Worm (Caenorhabditis elegans): ENCODE measurements around the gene C06E7.2.

C06E7.2 gene

ce11 chrIV:5859876-5860275 lies 20.6 kb downstream of the C06E7.2 start, which contains the start of gene C06E7.4:
Gene C06E7.4 (minus strand): TSS chrIV:5859976.
- TF ChIP-seq tab-1 (GFP tag; IDR thresholded peaks at IDR 0.05), result no peak
- TF ChIP-seq cog-1 (tag; optimal IDR thresholded peaks at IDR 0.05), result no peak
- TF ChIP-seq ref-1 (GFP tag; conservative IDR thresholded peaks at IDR 0.05), result no peak
- TF ChIP-seq ztf-23 (GFP tag; IDR thresholded peaks at IDR 0.05), result no peak
- TF ChIP-seq flt-1 (GFP tag; IDR thresholded peaks at IDR 0.05), result no peak
- no peak for TF ChIP-seq ztf-29 (GFP tag; IDR thresholded peaks at IDR 0.05)
- no peak for TF ChIP-seq med-1 (GFP tag; optimal IDR thresholded peaks at IDR 0.05; ENCODE audit: insufficient read depth)
- no peak for TF ChIP-seq klf-2 (GFP tag; conservative IDR thresholded peaks at IDR 0.05)
- TF ChIP-seq T22C8.4 (GFP tag; IDR thresholded peaks at IDR 0.05), result no peak

ce11 chrIV:5860762-5861161 lies 21.5 kb downstream of the C06E7.2 start:
- no peak for TF ChIP-seq med-1 (GFP tag; optimal IDR thresholded peaks at IDR 0.05; ENCODE audit: insufficient read depth)
- TF ChIP-seq ztf-29 (GFP tag; IDR thresholded peaks at IDR 0.05), result no peak
- no peak for TF ChIP-seq klf-2 (GFP tag; conservative IDR thresholded peaks at IDR 0.05)
- no peak for TF ChIP-seq ref-1 (GFP tag; conservative IDR thresholded peaks at IDR 0.05)
- no peak for TF ChIP-seq ztf-23 (GFP tag; IDR thresholded peaks at IDR 0.05)

ce11 chrIV:5865818-5866217 lies 26.5 kb downstream of the C06E7.2 start, which contains the start of gene spe-27:
Gene spe-27 (minus strand): TSS chrIV:5865918.
- TF ChIP-seq ztf-29 (GFP tag; IDR thresholded peaks at IDR 0.05) (no peak), klf-2 (GFP tag; conservative IDR thresholded peaks at IDR 0.05) (no peak), ztf-23 (GFP tag; IDR thresholded peaks at IDR 0.05) (no peak), flt-1 (GFP tag; IDR thresholded peaks at IDR 0.05) (no peak), med-1 (GFP tag; optimal IDR thresholded peaks at IDR 0.05; ENCODE audit: insufficient read depth) (no peak), cog-1 (tag; optimal IDR thresholded peaks at IDR 0.05) (no peak)

ce11 chrIV:5867189-5867588 lies 27.9 kb downstream of the C06E7.2 start, which contains the start of gene C06E7.88:
Gene C06E7.88 (minus strand): TSS chrIV:5867289.
- TF ChIP-seq tab-1 (GFP tag; IDR thresholded peaks at IDR 0.05) (no peak), med-1 (GFP tag; optimal IDR thresholded peaks at IDR 0.05; ENCODE audit: insufficient read depth) (no peak), cog-1 (tag; optimal IDR thresholded peaks at IDR 0.05) (no peak), T22C8.4 (GFP tag; IDR thresholded peaks at IDR 0.05) (no peak)

ce11 chrIV:5869354-5869753 lies 30.1 kb downstream of the C06E7.2 start:
- TF ChIP-seq ref-1 (GFP tag; conservative IDR thresholded peaks at IDR 0.05), result no peak
- TF ChIP-seq T22C8.4 (GFP tag; IDR thresholded peaks at IDR 0.05), result no peak
- TF ChIP-seq ztf-23 (GFP tag; IDR thresholded peaks at IDR 0.05), result no peak
- TF ChIP-seq tab-1 (GFP tag; IDR thresholded peaks at IDR 0.05), result no peak
- no peak for TF ChIP-seq med-1 (GFP tag; optimal IDR thresholded peaks at IDR 0.05; ENCODE audit: insufficient read depth)
- TF ChIP-seq klf-2 (GFP tag; conservative IDR thresholded peaks at IDR 0.05), result no peak
- no peak for TF ChIP-seq cog-1 (tag; optimal IDR thresholded peaks at IDR 0.05)
- TF ChIP-seq ztf-29 (GFP tag; IDR thresholded peaks at IDR 0.05), result no peak

ce11 chrIV:5870072-5870471 lies 30.8 kb downstream of the C06E7.2 start, which contains the start of gene srv-17:
Gene srv-17 (minus strand): TSS chrIV:5870172.
- no peak for TF ChIP-seq klf-2 (GFP tag; conservative IDR thresholded peaks at IDR 0.05)
- no peak for TF ChIP-seq T22C8.4 (GFP tag; IDR thresholded peaks at IDR 0.05)
- no peak for TF ChIP-seq cog-1 (tag; optimal IDR thresholded peaks at IDR 0.05)
- no peak for TF ChIP-seq med-1 (GFP tag; optimal IDR thresholded peaks at IDR 0.05; ENCODE audit: insufficient read depth)
- TF ChIP-seq tab-1 (GFP tag; IDR thresholded peaks at IDR 0.05), result no peak
- no peak for TF ChIP-seq flt-1 (GFP tag; IDR thresholded peaks at IDR 0.05)
- TF ChIP-seq ztf-23 (GFP tag; IDR thresholded peaks at IDR 0.05), result no peak
- no peak for TF ChIP-seq ref-1 (GFP tag; conservative IDR thresholded peaks at IDR 0.05)
- TF ChIP-seq ztf-29 (GFP tag; IDR thresholded peaks at IDR 0.05), result no peak

- TF ChIP-seq T22C8.4 (GFP tag; IDR thresholded peaks at IDR 0.05), result no peak
Measured at ce11 chrIV:5873825-5874224, 34.5 kb downstream of the C06E7.2 start, which contains the start of gene srv-19. Gene srv-19 (minus strand): TSS chrIV:5873925.

ce11 chrIV:5877246-5877645 lies 38.0 kb downstream of the C06E7.2 start, which contains the start of gene srv-21:
Gene srv-21 (minus strand): TSS chrIV:5877346.
- no peak for TF ChIP-seq cog-1 (tag; optimal IDR thresholded peaks at IDR 0.05)
- TF ChIP-seq ref-1 (GFP tag; conservative IDR thresholded peaks at IDR 0.05), result no peak
- TF ChIP-seq flt-1 (GFP tag; IDR thresholded peaks at IDR 0.05), result no peak
- TF ChIP-seq ztf-29 (GFP tag; IDR thresholded peaks at IDR 0.05), result no peak
- TF ChIP-seq klf-2 (GFP tag; conservative IDR thresholded peaks at IDR 0.05), result no peak
- TF ChIP-seq med-1 (GFP tag; optimal IDR thresholded peaks at IDR 0.05; ENCODE audit: insufficient read depth), result no peak
- no peak for TF ChIP-seq T22C8.4 (GFP tag; IDR thresholded peaks at IDR 0.05)
- TF ChIP-seq ztf-23 (GFP tag; IDR thresholded peaks at IDR 0.05), result no peak
- no peak for TF ChIP-seq tab-1 (GFP tag; IDR thresholded peaks at IDR 0.05)

- TF ChIP-seq flt-1 (GFP tag; IDR thresholded peaks at IDR 0.05) (no peak), T22C8.4 (GFP tag; IDR thresholded peaks at IDR 0.05) (no peak), tab-1 (GFP tag; IDR thresholded peaks at IDR 0.05) (no peak), med-1 (GFP tag; optimal IDR thresholded peaks at IDR 0.05; ENCODE audit: insufficient read depth) (no peak), klf-2 (GFP tag; conservative IDR thresholded peaks at IDR 0.05) (no peak), ztf-29 (GFP tag; IDR thresholded peaks at IDR 0.05) (no peak), ztf-23 (GFP tag; IDR thresholded peaks at IDR 0.05) (no peak), cog-1 (tag; optimal IDR thresholded peaks at IDR 0.05) (no peak), ref-1 (GFP tag; conservative IDR thresholded peaks at IDR 0.05) (no peak)
Measured at ce11 chrIV:5879853-5880252, 40.6 kb downstream of the C06E7.2 start, which contains the start of gene srv-22. Gene srv-22 (minus strand): TSS chrIV:5879953.

- TF ChIP-seq tab-1 (GFP tag; IDR thresholded peaks at IDR 0.05) (no peak), ztf-23 (GFP tag; IDR thresholded peaks at IDR 0.05) (no peak), med-1 (GFP tag; optimal IDR thresholded peaks at IDR 0.05; ENCODE audit: insufficient read depth) (no peak), cog-1 (tag; optimal IDR thresholded peaks at IDR 0.05) (no peak), ref-1 (GFP tag; conservative IDR thresholded peaks at IDR 0.05) (no peak), flt-1 (GFP tag; IDR thresholded peaks at IDR 0.05) (no peak), T22C8.4 (GFP tag; IDR thresholded peaks at IDR 0.05) (no peak), klf-2 (GFP tag; conservative IDR thresholded peaks at IDR 0.05) (no peak), ztf-29 (GFP tag; IDR thresholded peaks at IDR 0.05) (no peak)
Measured at ce11 chrIV:5884500-5884899, 45.2 kb downstream of the C06E7.2 start, which contains the start of gene H04M03.11. Gene H04M03.11 (minus strand): TSS chrIV:5884600.
